Fruit fly (Drosophila melanogaster) S2 (cell line): Measurements from ENCODE around the gene CG11122.

Experiments used
- CG8478 ChIP-seq: fragments of >200 bp; optimal IDR thresholded peaks from 2 replicates; lab custom pipeline; 2018
- CTCF ChIP-seq, 2 experiments: fragments of >200 bp; optimal IDR thresholded peaks; 2 replicates each; lab custom pipeline; 2018

DNA sequence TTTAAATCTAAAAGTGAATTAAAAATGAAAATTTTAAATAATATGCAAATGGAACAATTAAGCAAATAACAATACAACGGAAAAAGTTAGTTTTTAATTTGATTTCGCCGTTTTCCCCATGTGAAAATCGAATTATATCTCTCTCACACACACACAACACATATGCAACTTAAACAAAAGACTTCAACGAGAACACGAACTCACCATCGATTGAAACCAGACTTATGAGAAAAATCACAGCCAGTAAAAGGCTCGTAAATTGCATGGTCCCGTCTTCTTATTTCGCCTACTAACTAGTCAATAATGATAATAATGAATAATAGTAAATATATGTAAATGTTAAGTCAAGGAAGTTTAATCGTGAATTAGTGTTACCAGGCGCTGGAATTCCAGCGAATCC lies 28.9 kb upstream of the CG11122 start:
- TF ChIP-seq CTCF (optimal IDR thresholded peaks at IDR 0.05; lab: Kevin White, UChicago) (no peak), CG8478 (lab: Kevin White, UChicago) (no peak)
